Fruit fly (Drosophila melanogaster) whole organism, embryonic: ENCODE measurements around the gene ppk.

Source experiments
- BtbVII ChIP-seq: fragments of 200-800 bp; sonication (Bioruptor generic); optimal IDR thresholded peaks from 3 replicates; lab custom pipeline; 2017; ENCODE audit warnings: missing biosample characterization, mild to moderate bottlenecking, missing genetic modification characterization
- CG14441 ChIP-seq: fragments of 200-800 bp; sonication (Bioruptor generic); IDR thresholded peaks from 2 replicates; pipeline ENCODE4 v1.3.6; 2022; ENCODE audit warnings: missing biosample characterization, missing genetic modification characterization
- knrl ChIP-seq: fragments of 200-800 bp; sonication (Bioruptor generic); IDR thresholded peaks from 3 replicates; pipeline ENCODE4 v1.3.6; 2022; ENCODE audit warnings: missing biosample characterization, missing genetic modification characterization; ENCODE audit not compliant: partially characterized antibody
- nerfin-2 ChIP-seq: fragments of 200-800 bp; sonication (Bioruptor generic); IDR thresholded peaks from 2 replicates; pipeline ENCODE4 v1.3.6; 2022; ENCODE audit warnings: missing biosample characterization, missing genetic modification characterization; ENCODE audit not compliant: partially characterized antibody
- tup ChIP-seq: fragments of 200-800 bp; sonication (Bioruptor generic); optimal IDR thresholded peaks from 2 replicates; lab custom pipeline; 2016; ENCODE audit warnings: missing biosample characterization, mild to moderate bottlenecking, missing genetic modification characterization, moderate library complexity

DNA sequence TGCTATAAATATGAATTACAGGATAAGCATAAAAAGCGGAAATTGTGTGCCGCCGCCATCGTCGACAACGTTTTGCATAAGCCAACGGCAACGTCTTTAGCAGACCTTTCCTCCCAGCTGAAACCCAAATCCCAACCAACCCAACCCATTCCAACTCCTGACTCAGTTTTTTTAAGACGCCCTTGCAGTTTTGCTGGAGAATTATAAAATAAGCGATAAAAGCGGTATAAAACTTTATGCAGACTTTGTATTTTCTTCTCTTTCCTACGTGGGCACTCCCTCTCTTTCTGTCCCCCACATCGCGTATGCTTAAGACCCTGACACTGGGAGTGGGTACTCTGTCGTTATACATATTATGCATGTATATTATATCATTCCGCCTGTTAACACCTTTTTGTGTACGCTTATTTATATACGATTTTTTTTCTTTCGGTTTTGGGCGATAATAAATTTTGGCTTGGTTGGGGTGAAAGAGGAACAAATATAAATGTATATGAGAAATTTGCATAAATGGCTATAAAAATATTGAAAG is 16.2 kb upstream of the ppk start:
- TF ChIP-seq CG14441 (GFP tag; lab: Robert Waterston, UW) (no peak), tup (GFP tag; lab: Kevin White, UChicago) (no peak), BtbVII (GFP tag; lab: Kevin White, UChicago) (no peak), knrl (GFP tag; lab: Robert Waterston, UW) (no peak), nerfin-2 (GFP tag; lab: Robert Waterston, UW) (no peak)
